Fruit fly (Drosophila melanogaster): ENCODE data around the gene CG12773.

Gene CG12773

DNA sequence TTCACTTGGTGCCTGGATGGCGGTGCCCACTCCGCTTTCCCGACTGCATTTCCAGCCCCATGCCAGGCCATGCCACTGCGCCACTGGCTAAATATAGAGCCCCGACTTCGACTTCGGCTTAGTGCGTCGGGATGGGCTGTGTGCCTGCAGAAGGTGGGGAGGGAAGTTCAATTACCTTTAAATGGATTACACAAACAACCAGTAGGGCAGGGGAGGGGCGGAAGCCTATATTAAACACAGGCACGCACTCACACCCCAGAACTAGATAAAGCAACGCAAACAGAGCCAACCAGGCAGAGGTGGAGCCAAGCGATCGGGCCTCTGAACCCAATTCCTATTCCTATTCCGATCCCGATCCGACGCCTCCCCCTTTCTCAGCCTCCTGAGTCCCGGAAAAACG, 28.7 kb upstream of the CG12773 start:
- no peak for TF ChIP-seq Eip75B (GFP tag; optimal IDR thresholded peaks at IDR 0.05)
- TF ChIP-seq Sox15 (GFP tag; optimal IDR thresholded peaks at IDR 0.05), result no peak
- no peak for TF ChIP-seq Sox102F (GFP tag; optimal IDR thresholded peaks at IDR 0.05)
- peak; percentile 18 for TF ChIP-seq fkh (GFP tag; optimal IDR thresholded peaks at IDR 0.05)
- no peak for TF ChIP-seq CG10669 (GFP tag; optimal IDR thresholded peaks at IDR 0.05)
- TF ChIP-seq spab (GFP tag; optimal IDR thresholded peaks at IDR 0.05), result no peak

DNA sequence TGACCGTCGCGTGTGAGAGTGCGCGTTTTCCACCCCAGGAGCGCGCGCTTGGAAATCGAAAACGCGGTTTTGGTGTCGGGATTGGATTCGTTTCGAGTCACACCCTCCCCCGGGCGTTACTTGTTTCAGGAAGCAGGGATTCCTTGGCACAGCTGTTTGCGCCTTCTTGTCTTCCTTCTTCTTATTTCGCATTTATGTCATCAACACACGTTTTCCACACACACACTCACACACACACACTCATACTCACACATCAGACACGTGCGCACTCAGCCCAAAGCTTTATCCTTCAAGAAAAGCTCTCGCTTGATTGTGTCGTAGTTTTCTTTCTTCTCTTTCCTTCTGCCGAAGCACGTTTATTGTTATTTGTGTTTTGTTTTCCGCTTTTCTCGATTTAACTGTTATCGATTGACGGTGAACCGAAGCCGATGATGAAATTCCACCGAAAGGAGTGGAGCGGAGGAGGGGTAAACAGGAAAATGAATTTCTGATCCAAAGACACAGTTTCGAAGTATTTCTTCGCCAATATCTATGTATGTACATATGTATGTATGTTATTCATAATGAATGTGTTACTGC, 27.7 kb upstream of the CG12773 start:
- TF ChIP-seq CG11902 (GFP tag; optimal IDR thresholded peaks at IDR 0.05) (no peak), Eip78C (GFP tag) (peak; percentile 13), CG10669 (GFP tag; optimal IDR thresholded peaks at IDR 0.05) (no peak)

DNA sequence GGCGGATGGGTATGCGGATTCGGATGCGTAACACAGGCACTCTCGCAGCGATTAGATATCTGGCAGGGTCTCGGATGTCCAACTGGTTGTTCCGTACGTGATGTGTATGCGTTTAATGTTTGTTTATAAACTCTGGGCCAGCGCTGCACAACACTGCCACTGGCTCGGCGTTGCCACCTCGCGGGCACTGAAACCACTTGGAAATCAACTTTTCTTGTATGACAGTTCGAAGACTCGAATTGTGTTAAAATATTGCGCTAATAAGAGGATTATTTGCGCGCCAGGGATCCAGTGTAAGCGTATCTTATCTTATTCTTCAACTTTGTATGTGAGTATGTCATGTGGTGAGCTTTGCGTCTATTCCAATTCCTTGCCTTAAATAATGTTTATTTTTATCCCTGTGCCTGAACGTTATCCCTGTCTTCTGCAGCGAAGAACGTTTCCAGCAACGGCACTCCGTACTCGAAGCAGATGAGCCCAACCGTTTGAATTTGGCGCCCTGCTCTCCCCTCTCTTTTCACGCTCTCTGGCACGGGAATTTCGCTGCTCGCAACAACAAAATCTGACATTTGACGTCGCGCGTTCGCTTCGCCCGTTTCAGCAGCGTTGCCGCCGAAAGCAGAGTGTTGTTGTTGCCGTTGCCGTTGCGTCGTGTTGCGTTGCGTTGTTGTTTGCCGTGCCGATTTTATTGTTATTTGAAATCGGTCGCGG, 26.7 kb upstream of the CG12773 start, which contains the start of the genes CG3719 and CG32813:
CG3719 (minus strand) TSS at position 131 of the 711 bp plus-strand sequence.
CG32813 (plus strand) TSS at position 565 of the 711 bp plus-strand sequence.
- no peak for TF ChIP-seq CG11902 (GFP tag; optimal IDR thresholded peaks at IDR 0.05)
- peak; percentile 90 for TF ChIP-seq achi (GFP tag; optimal IDR thresholded peaks at IDR 0.05)
- TF ChIP-seq OdsH (GFP tag; optimal IDR thresholded peaks at IDR 0.05), result no peak
- peak; percentile 45 for TF ChIP-seq lz (GFP tag; optimal IDR thresholded peaks at IDR 0.05)
- peak; percentile 89 for TF ChIP-seq fkh (GFP tag; optimal IDR thresholded peaks at IDR 0.05)
- peak; percentile 69 for TF ChIP-seq svp (GFP tag)
- TF ChIP-seq esn (GFP tag; optimal IDR thresholded peaks at IDR 0.05), result peak; percentile 44
- no peak for TF ChIP-seq net (GFP tag; optimal IDR thresholded peaks at IDR 0.05)
- peak; percentile 32 for TF ChIP-seq CG31627 (GFP tag; optimal IDR thresholded peaks at IDR 0.05)
- TF ChIP-seq vri (GFP tag; optimal IDR thresholded peaks at IDR 0.05), result peak; percentile 32
- TF ChIP-seq CG3032 (tag; optimal IDR thresholded peaks at IDR 0.05), result peak; percentile 8
- no peak for TF ChIP-seq CG34406 (GFP tag; optimal IDR thresholded peaks at IDR 0.05)
- no peak for TF ChIP-seq Blimp-1 (GFP tag; optimal IDR thresholded peaks at IDR 0.05)
- TF ChIP-seq Eip78C (GFP tag), result peak; percentile 71
- TF ChIP-seq CG1621 (tag; optimal IDR thresholded peaks at IDR 0.05), result peak; percentile 29
- peak; percentile 11 for TF ChIP-seq CG6808 (GFP tag; optimal IDR thresholded peaks at IDR 0.05)
- TF ChIP-seq Sox14 (GFP tag; optimal IDR thresholded peaks at IDR 0.05), result peak; percentile 28
- TF ChIP-seq CG3919 (GFP tag; optimal IDR thresholded peaks at IDR 0.05), result peak; percentile 33

DNA sequence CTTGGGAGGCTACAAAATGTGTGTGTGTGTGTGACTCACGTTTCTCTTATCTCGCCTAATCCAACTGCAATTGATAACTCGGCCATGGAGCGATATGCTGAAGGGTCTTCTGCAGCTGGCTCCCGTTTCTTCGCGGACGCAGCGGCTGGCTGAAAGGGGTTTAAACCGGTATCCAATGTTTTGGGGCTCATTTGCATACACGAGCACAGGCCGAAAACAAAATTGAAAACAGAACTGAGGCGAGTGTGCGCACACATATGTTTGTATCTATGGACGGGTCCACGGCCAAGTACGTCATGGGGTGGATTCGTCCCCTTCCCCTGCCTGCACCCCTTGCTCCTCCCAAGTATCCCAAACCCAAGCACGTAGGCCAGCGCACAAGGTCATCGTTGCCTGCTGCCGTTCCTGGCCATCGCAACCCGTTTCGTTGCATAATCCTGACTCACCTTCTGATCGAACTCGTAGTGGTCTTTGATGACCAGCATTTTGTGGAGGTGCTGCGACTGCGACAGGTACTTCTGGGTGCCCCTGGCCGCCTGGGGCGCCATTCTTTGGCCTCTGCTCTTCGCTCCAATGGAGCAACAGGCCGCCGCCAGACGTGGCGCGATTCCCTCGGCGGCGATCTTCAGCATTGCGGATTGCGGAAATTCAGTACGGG, 26.0 kb upstream of the CG12773 start:
- TF ChIP-seq vri (GFP tag; optimal IDR thresholded peaks at IDR 0.05), result peak; percentile 36
- TF ChIP-seq CG11294 (GFP tag; IDR thresholded peaks at IDR 0.05), result no peak
- TF ChIP-seq Ets96B (tag; optimal IDR thresholded peaks at IDR 0.05), result no peak
- no peak for TF ChIP-seq Sox14 (GFP tag; optimal IDR thresholded peaks at IDR 0.05)
- TF ChIP-seq CG6854 (GFP tag; optimal IDR thresholded peaks at IDR 0.05), result no peak
- no peak for TF ChIP-seq Sox15 (GFP tag; optimal IDR thresholded peaks at IDR 0.05)

DNA sequence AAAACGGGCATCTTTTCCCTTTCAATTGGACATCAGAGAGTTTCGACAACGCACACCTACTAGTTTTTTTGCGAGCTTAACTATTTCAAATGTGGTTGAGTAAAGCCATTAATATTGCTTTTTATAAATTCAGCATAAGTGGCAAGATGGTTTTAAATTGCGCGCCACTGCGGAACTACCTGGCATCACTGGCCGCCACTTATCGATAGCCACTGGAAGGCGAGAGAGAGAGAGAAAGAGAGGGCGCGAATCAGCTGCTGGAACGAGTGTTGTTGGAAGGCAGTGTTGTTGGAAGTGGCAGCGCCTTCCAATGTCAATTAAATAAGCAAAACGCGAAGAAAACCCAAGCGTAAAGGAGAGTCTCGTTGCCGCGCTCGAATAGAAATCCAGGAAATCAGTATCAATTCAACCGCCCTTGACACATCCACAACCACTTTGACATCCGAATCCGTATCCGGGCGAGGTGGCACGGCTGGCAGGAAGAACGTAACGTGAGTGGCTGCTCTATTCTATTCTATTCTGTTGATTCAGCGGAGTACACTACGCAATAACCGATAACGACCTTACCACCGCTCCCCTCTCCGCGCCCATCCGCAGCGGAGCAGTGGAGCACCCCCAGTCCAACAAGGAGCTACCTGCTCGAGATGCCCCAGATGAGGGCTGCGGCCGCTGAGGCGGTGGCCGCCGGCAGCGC, 21.6 kb upstream of the CG12773 start, which contains the start of gene AMPKalpha:
AMPKalpha (plus strand) TSS at position 272 of the 694 bp plus-strand sequence.
- TF ChIP-seq net (GFP tag; optimal IDR thresholded peaks at IDR 0.05) (no peak), achi (GFP tag; optimal IDR thresholded peaks at IDR 0.05) (no peak), Hr39 (GFP tag; optimal IDR thresholded peaks at IDR 0.05) (no peak), CG7368 (GFP tag; optimal IDR thresholded peaks at IDR 0.05) (no peak), Hr4 (GFP tag; optimal IDR thresholded peaks at IDR 0.05) (no peak), Sox102F (GFP tag; optimal IDR thresholded peaks at IDR 0.05) (no peak), eg (GFP tag; IDR thresholded peaks at IDR 0.05) (no peak), CG6163 (GFP tag; IDR thresholded peaks at IDR 0.05) (no peak), Eip78C (GFP tag) (peak; percentile 17), esn (GFP tag; optimal IDR thresholded peaks at IDR 0.05) (no peak), CG10669 (GFP tag; optimal IDR thresholded peaks at IDR 0.05) (no peak), vri (GFP tag; optimal IDR thresholded peaks at IDR 0.05) (no peak), CG8319 (GFP tag; optimal IDR thresholded peaks at IDR 0.05) (no peak), Ets96B (tag; optimal IDR thresholded peaks at IDR 0.05) (no peak), fkh (GFP tag; optimal IDR thresholded peaks at IDR 0.05) (peak; percentile 59), CG16779 (tag; optimal IDR thresholded peaks at IDR 0.05) (no peak), Smox (GFP tag; optimal IDR thresholded peaks at IDR 0.05) (no peak), CG15336 (GFP tag; IDR thresholded peaks at IDR 0.05) (no peak), Lpt (GFP tag; optimal IDR thresholded peaks at IDR 0.05) (no peak), CG6808 (GFP tag; optimal IDR thresholded peaks at IDR 0.05) (peak; percentile 99), CG6854 (GFP tag; optimal IDR thresholded peaks at IDR 0.05) (peak; percentile 22), CG10631 (GFP tag; optimal IDR thresholded peaks at IDR 0.05) (no peak), CG8119 (GFP tag; IDR thresholded peaks at IDR 0.05) (no peak), CG6792 (GFP tag; optimal IDR thresholded peaks at IDR 0.05) (no peak)

Measured in whole organism, prepupa.